Worm (Caenorhabditis elegans) whole organism, L4 larva: ENCODE measurements around the gene gmap-1.

Source experiments
- F49E8.2 ChIP-seq: sonication (generic microtip); optimal IDR thresholded peaks from 2 replicates; lab custom pipeline; 2016; ENCODE audit warnings: missing compliant biosample characterization, mild to moderate bottlenecking, missing genetic modification characterization, borderline replicate concordance
- ceh-28 ChIP-seq: fragments of 150-350 bp; optimal IDR thresholded peaks from 2 replicates; lab custom pipeline; 2014; ENCODE audit warnings: missing biosample characterization, missing genetic modification reagents, missing genetic modification characterization
- lin-1 ChIP-seq: fragments of 200-800 bp; sonication (Bioruptor generic); IDR thresholded peaks from 2 replicates; pipeline ENCODE4 v1.3.6; 2022; ENCODE audit warnings: missing genetic modification reagents, missing genetic modification characterization, missing compliant biosample characterization
- mdt-29 ChIP-seq: fragments of 200-800 bp; sonication (Bioruptor generic); IDR thresholded peaks from 2 replicates; pipeline ENCODE4 v1.3.6; 2022; ENCODE audit warnings: missing genetic modification reagents, missing genetic modification characterization, missing compliant biosample characterization
- unc-62 ChIP-seq, 3 experiments: fragments of 150-350 bp in 1 of 3; sonication (generic microtip); optimal IDR thresholded peaks in 2 of 3; peaks in 1 of 3; 1 replicate in 1 of 3; 2 replicates in 2 of 3; lab custom pipeline; 2014 to 2017; ENCODE audit warnings: missing biosample characterization in 3 of 3, missing genetic modification characterization in 3 of 3, missing genetic modification reagents in 3 of 3, missing genotype in 1 of 3
- ztf-11 ChIP-seq: fragments of 150-350 bp; optimal IDR thresholded peaks from 2 replicates; lab custom pipeline; 2014; ENCODE audit warnings: missing biosample characterization, missing genetic modification characterization

ce11 chrX:12915693-12916092 lies 19.1 kb downstream of the gmap-1 start:
- TF ChIP-seq lin-1 (GFP tag; lab: Robert Waterston, UW): no peak
- no peak for TF ChIP-seq ceh-28 (tag; lab: Kevin White, UChicago)
- no peak for TF ChIP-seq F49E8.2 (tag; lab: Kevin White, UChicago)
- TF ChIP-seq unc-62 (GFP tag; optimal IDR thresholded peaks at IDR 0.05 in 1 of 2; lab: Kevin White, UChicago): no peak
- TF ChIP-seq unc-62 (tag; optimal IDR thresholded peaks at IDR 0.05; lab: Kevin White, UChicago): no peak
- no peak for TF ChIP-seq mdt-29 (GFP tag; lab: Robert Waterston, UW)
- TF ChIP-seq ztf-11 (tag; lab: Kevin White, UChicago): no peak
